Worm (Caenorhabditis elegans) whole organism, midembryonic: Measurements from ENCODE around the gene suex-2.
A peak's percentile ranks its signal among the peaks of the same experiment; 100 is the strongest.

Experiments
- T22C8.4 ChIP-seq: fragments of 200-800 bp; sonication (Bioruptor generic); IDR thresholded peaks from 2 replicates; pipeline ENCODE4 v1.3.6; 2022; ENCODE audit warnings: missing genetic modification characterization, missing compliant biosample characterization
- cog-1 ChIP-seq: sonication (generic microtip); optimal IDR thresholded peaks from 2 replicates; lab custom pipeline; 2016; ENCODE audit warnings: missing genetic modification characterization, missing compliant biosample characterization
- flt-1 ChIP-seq: fragments of 200-800 bp; sonication (Bioruptor generic); IDR thresholded peaks from 2 replicates; pipeline ENCODE4 v1.3.6; 2022; ENCODE audit warnings: missing genetic modification characterization, missing compliant biosample characterization
- klf-2 ChIP-seq: fragments of 200-800 bp; sonication (Bioruptor generic); conservative IDR thresholded peaks from 2 replicates; pipeline ENCODE4 v1.3.6; 2022; ENCODE audit warnings: missing genetic modification reagents, missing genetic modification characterization, missing compliant biosample characterization
- med-1 ChIP-seq: sonication (generic microtip); optimal IDR thresholded peaks from 2 replicates; lab custom pipeline; 2017; ENCODE audit warnings: missing genetic modification characterization, mild to moderate bottlenecking, missing compliant biosample characterization, antibody characterized with exemption, missing genetic modification reagents; ENCODE audit not compliant: insufficient read depth
- ref-1 ChIP-seq: fragments of 200-800 bp; sonication (Bioruptor generic); conservative IDR thresholded peaks from 2 replicates; pipeline ENCODE4 v1.3.6; 2022; ENCODE audit warnings: missing genetic modification reagents, missing genetic modification characterization, missing compliant biosample characterization
- tab-1 ChIP-seq: fragments of 200-800 bp; sonication (Bioruptor generic); IDR thresholded peaks from 2 replicates; pipeline ENCODE4 v1.3.6; 2022; ENCODE audit warnings: missing genetic modification characterization, missing compliant biosample characterization
- ztf-23 ChIP-seq: fragments of 200-800 bp; sonication (Bioruptor generic); IDR thresholded peaks from 2 replicates; pipeline ENCODE4 v1.3.6; 2022; ENCODE audit warnings: missing genetic modification reagents, missing genetic modification characterization, missing compliant biosample characterization
- ztf-29 ChIP-seq: fragments of 200-800 bp; sonication (Bioruptor generic); IDR thresholded peaks from 2 replicates; pipeline ENCODE4 v1.3.6; 2022; ENCODE audit warnings: missing genetic modification reagents, missing genetic modification characterization, missing compliant biosample characterization

The suex-2 gene

DNA sequence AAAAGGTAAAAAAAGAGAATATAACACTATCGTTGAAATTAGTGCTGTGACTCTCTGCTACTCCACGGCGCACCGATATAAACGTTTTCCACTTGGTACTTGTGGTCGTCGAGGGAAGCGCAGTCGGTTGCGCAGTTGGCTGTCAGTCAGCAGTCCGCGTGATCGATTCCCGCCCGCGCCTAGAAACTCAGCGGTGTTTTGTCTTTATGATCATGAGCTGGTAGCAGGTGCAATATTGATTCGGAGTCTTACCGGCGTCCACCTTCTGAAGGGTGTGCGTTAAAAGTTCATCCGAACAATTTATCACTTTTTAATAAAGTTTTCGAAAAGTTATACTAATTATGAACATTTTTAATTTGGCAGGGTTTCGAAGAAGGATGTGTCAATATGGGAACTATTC, 41.0 kb upstream of the suex-2 start:
- TF ChIP-seq med-1 (GFP tag; lab: Kevin White, UChicago) (peak; percentile 82), cog-1 (tag; lab: Kevin White, UChicago) (peak; percentile 83), ztf-23 (GFP tag; lab: Robert Waterston, UW) (peak; percentile 96), tab-1 (peak; percentile 98), klf-2 (GFP tag; lab: Robert Waterston, UW) (peak; percentile 96), ref-1 (GFP tag; lab: Robert Waterston, UW) (peak; percentile 91), ztf-29 (GFP tag; lab: Robert Waterston, UW) (peak; percentile 96), T22C8.4 (peak; percentile 97), flt-1 (peak; percentile 98)

DNA sequence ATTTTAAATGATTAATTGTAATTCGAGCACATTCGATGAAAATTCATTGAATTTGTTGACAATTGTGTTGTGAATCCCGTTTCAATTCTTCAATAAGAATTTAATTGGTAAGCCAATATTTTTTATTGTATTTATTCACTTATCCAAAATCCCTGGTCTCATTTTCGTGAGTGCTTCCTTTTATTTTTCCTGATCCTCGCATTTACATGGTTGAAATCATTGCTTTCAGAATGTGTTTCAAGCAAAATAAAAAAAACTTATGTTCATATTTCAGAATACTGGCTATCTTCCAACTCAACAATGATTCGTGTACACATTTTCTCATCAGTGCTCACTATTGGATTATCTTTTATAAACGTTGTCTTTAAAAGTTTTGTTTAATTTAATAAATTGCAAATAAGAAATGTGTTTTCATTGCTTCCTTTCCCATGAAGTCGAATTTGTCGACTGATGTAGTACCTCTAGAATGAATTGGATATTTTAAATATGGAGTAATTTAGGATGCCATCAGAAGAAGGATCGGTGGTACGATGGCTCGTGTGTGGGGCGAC, 38.1 kb upstream of the suex-2 start, which contains the start of the genes D1046.18 and slc-25A26:
Gene D1046.18 (plus strand): TSS at position 301 of the 551 bp plus-strand sequence.
Gene slc-25A26 (plus strand): TSS at position 501 of the 551 bp plus-strand sequence.
- no peak for TF ChIP-seq T22C8.4
- no peak for TF ChIP-seq med-1 (GFP tag; lab: Kevin White, UChicago)
- TF ChIP-seq cog-1 (tag; lab: Kevin White, UChicago), result no peak
- TF ChIP-seq flt-1, result no peak
- TF ChIP-seq ztf-23 (GFP tag; lab: Robert Waterston, UW), result no peak
- no peak for TF ChIP-seq tab-1
- no peak for TF ChIP-seq klf-2 (GFP tag; lab: Robert Waterston, UW)
- no peak for TF ChIP-seq ztf-29 (GFP tag; lab: Robert Waterston, UW)
- no peak for TF ChIP-seq ref-1 (GFP tag; lab: Robert Waterston, UW)

- no peak for TF ChIP-seq flt-1
These were observed 34.5 kb upstream of the suex-2 start, which contains the start of gene D1046.4 for ce11 chrIV:8933575-8933974. TSS of gene D1046.4 (plus strand) at chrIV:8933875.

ce11 chrIV:8943430-8943829, 24.7 kb upstream of the suex-2 start:
- TF ChIP-seq tab-1, result no peak
- no peak for TF ChIP-seq ztf-23 (GFP tag; lab: Robert Waterston, UW)
- TF ChIP-seq med-1 (GFP tag; lab: Kevin White, UChicago), result no peak

- TF ChIP-seq ref-1 (GFP tag; lab: Robert Waterston, UW) (no peak), cog-1 (tag; lab: Kevin White, UChicago) (no peak), tab-1 (no peak), T22C8.4 (no peak), flt-1 (no peak), ztf-29 (GFP tag; lab: Robert Waterston, UW) (no peak), med-1 (GFP tag; lab: Kevin White, UChicago) (no peak), klf-2 (GFP tag; lab: Robert Waterston, UW) (no peak), ztf-23 (GFP tag; lab: Robert Waterston, UW) (no peak)
These were observed 20.9 kb upstream of the suex-2 start for ce11 chrIV:8947146-8947545.

DNA sequence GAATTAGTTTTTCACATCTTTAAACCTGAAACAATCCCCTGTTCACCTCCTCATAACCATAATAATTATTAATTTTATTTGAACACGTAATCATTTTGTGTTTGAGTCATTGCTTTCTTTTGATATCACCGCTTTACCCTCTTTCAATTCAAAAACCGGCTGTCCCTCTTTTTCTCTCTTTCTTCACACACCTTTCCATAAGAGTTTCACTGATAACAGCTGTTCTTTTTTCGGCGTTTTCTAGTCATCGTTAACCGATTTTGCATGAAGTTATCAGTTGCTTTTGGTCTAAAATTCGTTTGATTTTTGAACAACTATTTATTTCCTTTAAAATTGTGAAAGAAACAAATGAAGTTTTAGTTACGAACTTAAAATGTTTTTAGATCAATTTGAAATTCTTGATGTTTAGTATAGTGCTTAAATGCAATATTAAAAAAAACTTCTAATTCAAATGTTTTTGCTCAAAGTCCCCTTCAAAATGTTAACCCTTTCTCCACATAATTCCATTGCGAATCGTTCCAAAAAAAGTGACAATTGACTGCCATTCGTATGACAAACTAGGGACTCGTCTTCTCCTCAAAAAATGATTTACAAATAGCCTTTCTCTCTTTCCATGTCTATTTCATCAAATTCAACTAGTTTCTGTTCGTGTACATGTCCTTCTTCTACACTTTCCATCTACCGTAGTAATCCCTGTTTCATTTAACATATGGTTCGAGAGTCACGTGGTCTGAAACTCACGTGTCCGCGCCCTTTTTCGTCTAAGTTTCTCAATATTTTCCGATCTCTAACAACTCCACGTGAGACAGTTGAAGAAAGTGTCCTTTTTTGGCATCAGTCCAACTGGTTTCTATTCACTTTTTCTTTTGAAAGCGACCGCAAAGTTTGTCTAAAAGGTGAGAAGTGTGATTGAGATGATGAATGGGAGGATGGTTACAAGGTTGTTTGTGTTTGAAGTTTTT, 18.7 kb upstream of the suex-2 start:
- TF ChIP-seq flt-1 (no peak), T22C8.4 (no peak), klf-2 (GFP tag; lab: Robert Waterston, UW) (no peak), ref-1 (GFP tag; lab: Robert Waterston, UW) (no peak), ztf-29 (GFP tag; lab: Robert Waterston, UW) (no peak), tab-1 (no peak), med-1 (GFP tag; lab: Kevin White, UChicago) (no peak)

- TF ChIP-seq cog-1 (tag; lab: Kevin White, UChicago) (no peak), ztf-23 (GFP tag; lab: Robert Waterston, UW) (no peak), med-1 (GFP tag; lab: Kevin White, UChicago) (no peak), klf-2 (GFP tag; lab: Robert Waterston, UW) (no peak), T22C8.4 (no peak), tab-1 (no peak), ref-1 (GFP tag; lab: Robert Waterston, UW) (no peak), flt-1 (no peak), ztf-29 (GFP tag; lab: Robert Waterston, UW) (no peak)
These were observed 16.0 kb upstream of the suex-2 start for ce11 chrIV:8951953-8952567.

ce11 chrIV:8954126-8954525, 14.0 kb upstream of the suex-2 start:
- TF ChIP-seq tab-1 (no peak), cog-1 (tag; lab: Kevin White, UChicago) (no peak), klf-2 (GFP tag; lab: Robert Waterston, UW) (no peak), T22C8.4 (no peak), med-1 (GFP tag; lab: Kevin White, UChicago) (no peak), ref-1 (GFP tag; lab: Robert Waterston, UW) (no peak)

DNA sequence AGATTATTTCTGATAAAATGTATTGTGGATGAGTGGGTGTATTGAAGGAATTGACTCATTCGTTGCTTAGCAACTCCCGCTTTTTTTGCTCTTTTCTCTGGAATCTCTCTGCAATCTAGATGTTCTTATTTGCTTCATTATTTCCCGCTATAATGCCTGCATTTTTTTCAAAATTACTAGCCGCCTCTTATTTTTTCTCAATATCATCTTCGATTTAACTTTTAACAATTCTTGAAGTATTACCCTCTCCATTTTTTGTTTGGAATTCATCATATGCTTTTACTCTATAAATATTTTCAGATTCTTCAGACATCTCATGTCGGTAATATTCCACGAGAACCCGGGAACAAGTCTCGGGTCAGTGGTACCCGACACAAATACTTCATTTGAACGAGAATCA, 11.9 kb upstream of the suex-2 start, which contains the start of gene tpra-1:
Gene tpra-1 (plus strand): TSS at position 301 of the 400 bp plus-strand sequence.
- TF ChIP-seq ztf-29 (GFP tag; lab: Robert Waterston, UW) (no peak), cog-1 (tag; lab: Kevin White, UChicago) (no peak), tab-1 (no peak), ref-1 (GFP tag; lab: Robert Waterston, UW) (no peak), flt-1 (no peak), klf-2 (GFP tag; lab: Robert Waterston, UW) (no peak), med-1 (GFP tag; lab: Kevin White, UChicago) (no peak), T22C8.4 (no peak), ztf-23 (GFP tag; lab: Robert Waterston, UW) (no peak)
